Fruit fly (Drosophila melanogaster): ENCODE results near the gene CG43084.

Gene CG43084

DNA sequence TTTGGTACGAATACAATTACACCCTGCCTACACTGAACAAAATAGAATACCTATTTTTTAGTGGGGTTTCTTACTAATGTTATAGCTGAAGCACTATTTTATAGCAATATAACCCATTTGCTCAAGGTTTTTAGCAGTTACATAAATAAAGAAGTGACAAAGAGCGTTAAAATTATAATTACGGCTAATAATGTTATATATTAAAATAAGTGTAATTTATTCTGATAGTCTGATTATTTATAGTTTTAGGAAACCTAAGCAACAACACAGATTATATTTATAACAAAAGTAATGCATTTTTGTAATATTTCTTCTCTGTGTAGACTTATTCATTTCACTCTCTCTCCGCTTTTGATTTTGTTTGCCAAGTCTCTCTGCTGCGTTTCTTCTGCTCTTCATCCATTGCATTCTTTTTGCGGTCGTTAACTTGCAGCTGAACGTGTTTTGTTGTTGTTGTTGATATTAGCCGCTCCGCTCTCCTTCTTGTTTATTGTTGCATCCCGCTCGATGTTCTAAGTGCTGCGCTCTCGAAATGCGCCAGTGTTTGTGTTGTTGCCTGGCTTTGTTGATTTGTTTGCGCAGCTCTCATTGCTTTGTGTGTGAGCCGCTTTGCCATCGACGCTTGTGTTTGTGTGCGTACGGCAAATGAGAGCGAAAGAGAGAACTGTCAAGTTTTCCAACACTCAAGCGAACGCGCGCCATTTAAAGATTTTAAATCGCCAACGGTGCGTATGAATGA is 24.8 kb upstream of the CG43084 start (continued):
- TF ChIP-seq Six4 (GFP tag; optimal IDR thresholded peaks at IDR 0.05) (peak; percentile 83), shn (GFP tag; optimal IDR thresholded peaks at IDR 0.05) (no peak), CG17186 (GFP tag; optimal IDR thresholded peaks at IDR 0.05) (peak; percentile 17), Jarid2 (GFP tag; optimal IDR thresholded peaks at IDR 0.05) (peak; percentile 56), ham (GFP tag; IDR thresholded peaks at IDR 0.05) (no peak), Xrp1 (GFP tag; IDR thresholded peaks at IDR 0.05) (peak; percentile 84)

DNA sequence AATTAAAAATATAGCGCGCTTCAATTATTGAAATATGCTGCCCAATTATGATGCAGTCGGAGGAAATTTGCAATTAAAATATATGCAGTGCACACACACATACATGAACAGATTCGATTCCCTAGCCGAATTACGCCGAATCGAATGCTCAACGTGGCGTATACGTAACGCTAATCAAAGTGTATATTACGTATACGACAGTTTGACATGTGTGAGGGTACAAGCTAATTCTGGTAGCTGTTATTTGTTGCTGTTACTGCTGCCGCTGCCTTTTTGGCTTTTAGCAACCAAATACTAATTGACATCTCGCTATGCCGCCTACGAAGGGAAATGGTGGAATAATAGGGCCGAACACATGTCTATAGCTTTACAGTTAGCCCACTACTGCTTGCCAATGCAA is 23.4 kb upstream of the CG43084 start:
- TF ChIP-seq CG17912 (GFP tag; optimal IDR thresholded peaks at IDR 0.05) = no peak
- 0 out of 2 replicates have a peak, but pooled peaks have one; percentile 27 for TF ChIP-seq CG16779 (GFP tag; IDR thresholded peaks at IDR 0.05)
- TF ChIP-seq Med (GFP tag) = peak; percentile 25
- no peak for TF ChIP-seq NfI (GFP tag; optimal IDR thresholded peaks at IDR 0.05)
- TF ChIP-seq trem (tag; optimal IDR thresholded peaks at IDR 0.05) = no peak
- TF ChIP-seq CG8359 (GFP tag; optimal IDR thresholded peaks at IDR 0.05; ENCODE audit: borderline replicate concordance) = no peak
- TF ChIP-seq toy (GFP tag; IDR thresholded peaks at IDR 0.05) = no peak
- no peak for TF ChIP-seq sqz (GFP tag; optimal IDR thresholded peaks at IDR 0.05)
- TF ChIP-seq Dek (tag; optimal IDR thresholded peaks at IDR 0.05) = no peak
- no peak for TF ChIP-seq fu2 (GFP tag; optimal IDR thresholded peaks at IDR 0.05)
- TF ChIP-seq CG8281 (tag; optimal IDR thresholded peaks at IDR 0.05) = no peak
- TF ChIP-seq al (GFP tag; IDR thresholded peaks at IDR 0.05) = no peak
- no peak for TF ChIP-seq CG10321 (GFP tag; IDR thresholded peaks at IDR 0.05)
- no peak for TF ChIP-seq dan (GFP tag; IDR thresholded peaks at IDR 0.05)
- no peak for TF ChIP-seq CG3163 (GFP tag; optimal IDR thresholded peaks at IDR 0.05)
- no peak for TF ChIP-seq jigr1 (GFP tag; IDR thresholded peaks at IDR 0.05)
- TF ChIP-seq zfh1 (GFP tag; IDR thresholded peaks at IDR 0.05) = no peak
- TF ChIP-seq Hr78 (GFP tag; optimal IDR thresholded peaks at IDR 0.05) = no peak
- TF ChIP-seq Lim3 (GFP tag; IDR thresholded peaks at IDR 0.05) = no peak
- peak; percentile 31 for TF ChIP-seq CG9437 (GFP tag; optimal IDR thresholded peaks at IDR 0.05)
- TF ChIP-seq CG7372 (GFP tag; IDR thresholded peaks at IDR 0.05) = peak; percentile 92
- TF ChIP-seq CG10654 (GFP tag; optimal IDR thresholded peaks at IDR 0.05) = no peak
- TF ChIP-seq BtbVII (GFP tag; optimal IDR thresholded peaks at IDR 0.05) = no peak
- TF ChIP-seq CkIIα-i1 (GFP tag; IDR thresholded peaks at IDR 0.05) = no peak
- TF ChIP-seq cas (GFP tag; IDR thresholded peaks at IDR 0.05) = no peak
- no peak for TF ChIP-seq CG6254 (GFP tag; optimal IDR thresholded peaks at IDR 0.05)
- TF ChIP-seq Ets65A (GFP tag) = peak; percentile 52
- TF ChIP-seq CG7271 (tag; optimal IDR thresholded peaks at IDR 0.05) = no peak
- no peak for TF ChIP-seq jing (GFP tag; optimal IDR thresholded peaks at IDR 0.05)
- no peak for TF ChIP-seq CG3838 (GFP tag; optimal IDR thresholded peaks at IDR 0.05)
- no peak for TF ChIP-seq CG9797 (GFP tag; optimal IDR thresholded peaks at IDR 0.05)
- no peak for TF ChIP-seq CG6683 (GFP tag; optimal IDR thresholded peaks at IDR 0.05)

DNA sequence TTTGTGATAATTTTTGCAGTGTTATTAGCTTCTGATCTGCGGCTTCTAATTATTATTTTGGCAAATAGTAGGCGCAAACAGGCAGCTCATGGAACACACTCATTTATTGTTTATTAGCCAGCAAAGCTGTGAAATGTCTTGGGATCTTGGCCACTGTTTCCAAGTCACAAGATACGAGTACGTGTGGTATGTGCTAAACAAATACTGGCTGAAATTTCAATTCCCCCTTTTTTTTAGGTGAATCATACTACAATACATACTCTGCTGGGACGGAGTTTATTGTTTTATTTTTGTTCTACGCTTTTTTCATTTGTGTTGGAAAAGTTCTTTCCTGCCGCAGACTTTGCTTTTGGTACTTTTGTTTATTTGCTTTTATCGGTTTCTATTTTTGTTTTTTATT is 19.6 kb upstream of the CG43084 start:
- no peak for TF ChIP-seq mld (GFP tag; IDR thresholded peaks at IDR 0.05; ENCODE audit: partially characterized antibody)
- TF ChIP-seq sd (tag; optimal IDR thresholded peaks at IDR 0.05) = peak; percentile 65
- no peak for TF ChIP-seq CG8478 (optimal IDR thresholded peaks at IDR 0.05)
- peak; percentile 34 for TF ChIP-seq Med (GFP tag)
- no peak for TF ChIP-seq Myb (GFP tag; optimal IDR thresholded peaks at IDR 0.05)
- TF ChIP-seq Bgb (GFP tag; IDR thresholded peaks at IDR 0.05; ENCODE audit: partially characterized antibody) = no peak
- TF ChIP-seq CG6854 (GFP tag; optimal IDR thresholded peaks at IDR 0.05) = no peak
- no peak for TF ChIP-seq scrt (GFP tag; optimal IDR thresholded peaks at IDR 0.05)

Measured in whole organism, embryonic.